Worm (Caenorhabditis elegans) whole organism, young adult: ENCODE measurements around the gene T09A12.8.

ENCODE experiments used
- B0035.1 ChIP-seq: sonication (generic microtip); optimal IDR thresholded peaks from 2 replicates; lab custom pipeline; 2016; ENCODE audit warnings: missing genetic modification characterization, mild to moderate bottlenecking, missing compliant biosample characterization, missing genotype, missing genetic modification reagents
- B0336.3 ChIP-seq: fragments of 200-800 bp; sonication (Bioruptor generic); IDR thresholded peaks from 2 replicates; pipeline ENCODE4 v1.3.6; 2022; ENCODE audit warnings: missing genetic modification characterization, missing compliant biosample characterization
- C17E4.6 ChIP-seq: fragments of 200-800 bp; sonication (Bioruptor generic); IDR thresholded peaks from 2 replicates; pipeline ENCODE4 v1.3.6; 2022; ENCODE audit warnings: missing genetic modification reagents, missing genetic modification characterization, missing compliant biosample characterization
- F22D6.2 ChIP-seq: sonication (generic microtip); optimal IDR thresholded peaks from 2 replicates; lab custom pipeline; 2016; ENCODE audit warnings: mild to moderate bottlenecking, missing genetic modification characterization, missing compliant biosample characterization
- F37B4.10 ChIP-seq: fragments of 200-800 bp; sonication (Bioruptor generic); IDR thresholded peaks from 2 replicates; pipeline ENCODE4 v1.3.6; 2022; ENCODE audit warnings: missing genetic modification characterization, missing compliant biosample characterization
- F39B2.1 ChIP-seq: fragments of 200-800 bp; sonication (Bioruptor generic); IDR thresholded peaks from 2 replicates; pipeline ENCODE4 v1.3.6; 2022; ENCODE audit warnings: missing genetic modification reagents, missing genetic modification characterization, missing compliant biosample characterization
- K11D2.4 ChIP-seq: fragments of 200-800 bp; sonication (Bioruptor generic); IDR thresholded peaks from 2 replicates; pipeline ENCODE4 v1.3.6; 2022; ENCODE audit warnings: missing genetic modification reagents, missing genetic modification characterization, missing compliant biosample characterization
- Y56A3A.18 ChIP-seq: fragments of 200-800 bp; sonication (Bioruptor generic); IDR thresholded peaks from 2 replicates; pipeline ENCODE4 v1.3.6; 2022; ENCODE audit warnings: missing genetic modification reagents, missing genetic modification characterization, missing compliant biosample characterization
- Y95B8A.8 ChIP-seq: fragments of 200-800 bp; sonication (Bioruptor generic); IDR thresholded peaks from 2 replicates; pipeline ENCODE4 v1.3.6; 2022; ENCODE audit warnings: missing genetic modification reagents, missing genetic modification characterization, missing compliant biosample characterization
- attf-3 ChIP-seq: fragments of 200-800 bp; sonication (Bioruptor generic); conservative IDR thresholded peaks from 2 replicates; pipeline ENCODE4 v1.3.6; 2022; ENCODE audit warnings: missing genetic modification reagents, missing genetic modification characterization, missing compliant biosample characterization
- attf-6 ChIP-seq: fragments of 200-800 bp; sonication (Bioruptor generic); IDR thresholded peaks from 2 replicates; pipeline ENCODE4 v1.3.6; 2022; ENCODE audit warnings: missing genetic modification reagents, missing genetic modification characterization, missing compliant biosample characterization
- bed-2 ChIP-seq: fragments of 200-800 bp; sonication (Bioruptor generic); IDR thresholded peaks from 2 replicates; pipeline ENCODE4 v1.3.6; 2022; ENCODE audit warnings: missing genetic modification reagents, missing genetic modification characterization, missing compliant biosample characterization
- cebp-1 ChIP-seq, 2 experiments: fragments of 200-800 bp in 1 of 2; sonication (Bioruptor generic) in 1 of 2; sonication (generic microtip) in 1 of 2; IDR thresholded peaks in 1 of 2; optimal IDR thresholded peaks in 1 of 2; 2 replicates each; pipeline versions ENCODE4 v1.3.6 to Lab custom; 2017 to 2022; ENCODE audit warnings: missing compliant biosample characterization in 2 of 2, missing genetic modification characterization in 2 of 2, mild to moderate bottlenecking in 1 of 2, missing genetic modification reagents in 1 of 2, moderate library complexity in 1 of 2
- ceh-100 ChIP-seq: fragments of 200-800 bp; sonication (Bioruptor generic); IDR thresholded peaks from 2 replicates; pipeline ENCODE4 v1.3.6; 2022; ENCODE audit warnings: missing genetic modification reagents, missing genetic modification characterization, missing compliant biosample characterization
- die-1 ChIP-seq: sonication (generic microtip); optimal IDR thresholded peaks from 2 replicates; lab custom pipeline; 2016; ENCODE audit warnings: missing genotype, mild to moderate bottlenecking, missing genetic modification characterization, missing compliant biosample characterization
- dox-1 ChIP-seq: fragments of 200-800 bp; sonication (Bioruptor generic); IDR thresholded peaks from 2 replicates; pipeline ENCODE4 v1.3.6; 2022; ENCODE audit warnings: missing genetic modification reagents, missing genetic modification characterization, missing compliant biosample characterization
- dpl-1 ChIP-seq: fragments of 150-350 bp; optimal IDR thresholded peaks from 2 replicates; lab custom pipeline; 2014; ENCODE audit warnings: missing biosample characterization, missing genetic modification reagents, missing genetic modification characterization
- egl-44 ChIP-seq: fragments of 200-800 bp; sonication (Bioruptor generic); IDR thresholded peaks from 2 replicates; pipeline ENCODE4 v1.3.6; 2022; ENCODE audit warnings: missing genetic modification reagents, missing genetic modification characterization, missing compliant biosample characterization
- ekl-4 ChIP-seq: fragments of 200-800 bp; sonication (Bioruptor generic); IDR thresholded peaks from 2 replicates; pipeline ENCODE4 v1.3.6; 2022; ENCODE audit warnings: missing genetic modification reagents, missing genetic modification characterization, missing compliant biosample characterization
- hlh-12 ChIP-seq: sonication (generic microtip); optimal IDR thresholded peaks from 2 replicates; lab custom pipeline; 2016; ENCODE audit warnings: missing genetic modification characterization, missing compliant biosample characterization
- hmg-1.2 ChIP-seq: fragments of 200-800 bp; sonication (Bioruptor generic); IDR thresholded peaks from 2 replicates; pipeline ENCODE4 v1.3.6; 2022; ENCODE audit warnings: missing genetic modification reagents, missing genetic modification characterization, missing compliant biosample characterization
- lin-26 ChIP-seq: fragments of 200-800 bp; sonication (Bioruptor generic); IDR thresholded peaks from 2 replicates; pipeline ENCODE4 v1.3.6; 2022; ENCODE audit warnings: missing genetic modification reagents, missing genetic modification characterization, missing compliant biosample characterization
- lsy-27 ChIP-seq: sonication (generic microtip); optimal IDR thresholded peaks from 2 replicates; lab custom pipeline; 2017; ENCODE audit warnings: missing genetic modification characterization, mild to moderate bottlenecking, missing compliant biosample characterization, antibody characterized with exemption, missing genotype, borderline replicate concordance; ENCODE audit not compliant: insufficient read depth
- nhr-120 ChIP-seq: fragments of 200-800 bp; sonication (Bioruptor generic); IDR thresholded peaks from 2 replicates; pipeline ENCODE4 v1.3.6; 2022; ENCODE audit warnings: missing genetic modification characterization, missing compliant biosample characterization
- nhr-80 ChIP-seq: sonication (generic microtip); optimal IDR thresholded peaks from 2 replicates; lab custom pipeline; 2016; ENCODE audit warnings: missing genetic modification characterization, missing compliant biosample characterization
- nhr-90 ChIP-seq: sonication (generic microtip); optimal IDR thresholded peaks from 2 replicates; lab custom pipeline; 2016; ENCODE audit warnings: missing genotype, mild to moderate bottlenecking, missing genetic modification characterization, missing compliant biosample characterization
- rec-8 ChIP-seq, 2 experiments: sonication (generic microtip); optimal IDR thresholded peaks; 2 replicates each; lab custom pipeline; 2016; ENCODE audit warnings: mild to moderate bottlenecking in 2 of 2, missing genetic modification characterization in 2 of 2, missing genetic modification reagents in 2 of 2, missing genotype in 2 of 2, missing biosample characterization in 1 of 2, missing compliant biosample characterization in 1 of 2, moderate library complexity in 1 of 2
- repo-1 ChIP-seq: sonication (generic microtip); optimal IDR thresholded peaks from 2 replicates; lab custom pipeline; 2017; ENCODE audit warnings: mild to moderate bottlenecking, missing genetic modification characterization, missing compliant biosample characterization
- rpc-1 ChIP-seq, 2 experiments: fragments of 150-350 bp in 1 of 2; sonication (generic microtip) in 1 of 2; optimal IDR thresholded peaks; 2 replicates each; lab custom pipeline; 2014 to 2018; ENCODE audit warnings: missing biosample characterization in 1 of 2, missing genetic modification characterization in 1 of 2, missing genetic modification reagents in 1 of 2, missing genotype in 1 of 2
- snpc-1.3 ChIP-seq: sonication (generic microtip); optimal IDR thresholded peaks from 2 replicates; lab custom pipeline; 2017; ENCODE audit warnings: missing genetic modification characterization, mild to moderate bottlenecking, missing compliant biosample characterization, antibody characterized with exemption, moderate library complexity, missing genotype, missing genetic modification reagents; ENCODE audit not compliant: insufficient read depth
- snpc-3.4 ChIP-seq: sonication (generic microtip); optimal IDR thresholded peaks from 2 replicates; lab custom pipeline; 2017; ENCODE audit warnings: missing genetic modification characterization, mild to moderate bottlenecking, missing compliant biosample characterization, antibody characterized with exemption, moderate library complexity, missing genotype, missing genetic modification reagents
- snpc-4 ChIP-seq, 5 experiments: fragments of 150-350 bp in 1 of 5; sonication (generic microtip) in 4 of 5; optimal IDR thresholded peaks; 2 replicates each; lab custom pipeline; 2014 to 2018; ENCODE audit warnings: missing genetic modification characterization in 5 of 5, missing biosample characterization in 3 of 5, antibody characterized with exemption in 2 of 5, mild to moderate bottlenecking in 2 of 5, missing compliant biosample characterization in 2 of 5, missing genotype in 2 of 5, moderate library complexity in 2 of 5, missing genetic modification reagents in 1 of 5
- sptf-2 ChIP-seq: fragments of 200-800 bp; sonication (Bioruptor generic); optimal IDR thresholded peaks from 2 replicates; lab custom pipeline; 2018; ENCODE audit warnings: mild to moderate bottlenecking, missing genetic modification characterization, missing compliant biosample characterization
- ztf-26 ChIP-seq: sonication (generic microtip); optimal IDR thresholded peaks from 2 replicates; lab custom pipeline; 2017; ENCODE audit warnings: missing genetic modification characterization, missing compliant biosample characterization

Gene T09A12.8

ce11 chrIV:8235114-8235686, 8.3 kb downstream of the T09A12.8 start:
- no peak for TF ChIP-seq lsy-27 (tag; lab: Kevin White, UChicago)
- no peak for TF ChIP-seq snpc-4 (GFP tag; optimal IDR thresholded peaks at IDR 0.05; lab: Kevin White, UChicago)
- no peak for TF ChIP-seq snpc-4 (tag; optimal IDR thresholded peaks at IDR 0.05; lab: Kevin White, UChicago)
- TF ChIP-seq attf-3 (GFP tag; lab: Robert Waterston, UW): no peak
- no peak for TF ChIP-seq K11D2.4
- no peak for TF ChIP-seq snpc-1.3 (tag; lab: Kevin White, UChicago)
- TF ChIP-seq rpc-1 (optimal IDR thresholded peaks at IDR 0.05; lab: Kevin White, UChicago): no peak
- TF ChIP-seq rpc-1 (tag; optimal IDR thresholded peaks at IDR 0.05; lab: Kevin White, UChicago): no peak
- TF ChIP-seq nhr-90 (tag; lab: Kevin White, UChicago): no peak
- TF ChIP-seq B0035.1 (tag; lab: Kevin White, UChicago): no peak

ce11 chrIV:8234088-8234496, 9.4 kb downstream of the T09A12.8 start:
- TF ChIP-seq nhr-80: peak; percentile 43
- no peak for TF ChIP-seq attf-6 (GFP tag; lab: Robert Waterston, UW)
- TF ChIP-seq B0336.3 (GFP tag; lab: Robert Waterston, UW): no peak
- TF ChIP-seq sptf-2 (GFP tag; lab: Kevin White, UChicago): no peak
- TF ChIP-seq F39B2.1 (GFP tag; lab: Robert Waterston, UW): no peak
- 0 out of 2 replicates have a peak, but pooled peaks have one; percentile 15 for TF ChIP-seq lin-26 (GFP tag; lab: Robert Waterston, UW)
- no peak for TF ChIP-seq die-1 (tag; lab: Kevin White, UChicago)
- no peak for TF ChIP-seq dox-1 (GFP tag; lab: Robert Waterston, UW)
- TF ChIP-seq lsy-27 (tag; lab: Kevin White, UChicago): no peak
- no peak for TF ChIP-seq cebp-1 (GFP tag; IDR thresholded peaks at IDR 0.05; lab: Robert Waterston, UW)
- peak; percentile 12 for TF ChIP-seq cebp-1 (tag; optimal IDR thresholded peaks at IDR 0.05; lab: Kevin White, UChicago)

ce11 chrIV:8233268-8233667, 10.2 kb downstream of the T09A12.8 start:
- TF ChIP-seq attf-3 (GFP tag; lab: Robert Waterston, UW) (0 out of 2 replicates have a peak, but pooled peaks have one; percentile 34), hlh-12 (tag; lab: Kevin White, UChicago) (no peak)
- TF ChIP-seq, all 124 proteins: peak for 1

ce11 chrIV:8232428-8232827, 11.1 kb downstream of the T09A12.8 start:
- TF ChIP-seq bed-2 (GFP tag; lab: Robert Waterston, UW) (no peak), dpl-1 (GFP tag; lab: Kevin White, UChicago) (no peak), nhr-120 (no peak), rpc-1 (optimal IDR thresholded peaks at IDR 0.05; lab: Kevin White, UChicago) (no peak), rpc-1 (tag; optimal IDR thresholded peaks at IDR 0.05; lab: Kevin White, UChicago) (no peak), Y95B8A.8 (GFP tag; lab: Robert Waterston, UW) (no peak), ekl-4 (no peak), egl-44 (GFP tag; lab: Robert Waterston, UW) (no peak), hmg-1.2 (GFP tag; lab: Robert Waterston, UW) (peak; percentile 17; the same call in 1 of the 2 replicates), F37B4.10 (GFP tag; lab: Robert Waterston, UW) (no peak), C17E4.6 (no peak), rec-8 (tag; optimal IDR thresholded peaks at IDR 0.05; lab: Kevin White, UChicago) (no peak), F22D6.2 (tag; lab: Kevin White, UChicago) (no peak), B0336.3 (GFP tag; lab: Robert Waterston, UW) (no peak), repo-1 (no peak), ceh-100 (GFP tag; lab: Robert Waterston, UW) (no peak), Y56A3A.18 (GFP tag; lab: Robert Waterston, UW) (no peak), snpc-3.4 (no peak), nhr-80 (peak; percentile 6), ztf-26 (tag; lab: Kevin White, UChicago) (no peak), cebp-1 (GFP tag; IDR thresholded peaks at IDR 0.05; lab: Robert Waterston, UW) (no peak), cebp-1 (tag; optimal IDR thresholded peaks at IDR 0.05; lab: Kevin White, UChicago) (peak; percentile 27)
- TF ChIP-seq, all 124 proteins: peak for 3
